Fruit fly (Drosophila melanogaster) whole organism, embryonic: ENCODE results near the gene Ubi-p5E.

Experiments used
- CG10959 ChIP-seq: fragments of 200-800 bp; sonication (Bioruptor generic); IDR thresholded peaks from 2 replicates; pipeline ENCODE4 v1.3.6; 2022; ENCODE audit warnings: missing biosample characterization, missing genetic modification characterization
- CG11456 ChIP-seq: fragments of 200-800 bp; sonication (Bioruptor generic); IDR thresholded peaks from 3 replicates; pipeline ENCODE4 v1.3.6; 2022; ENCODE audit warnings: missing biosample characterization, missing genetic modification characterization
- CG13775 ChIP-seq: fragments of 200-800 bp; sonication (Bioruptor generic); optimal IDR thresholded peaks from 3 replicates; lab custom pipeline; 2017; ENCODE audit warnings: missing biosample characterization, mild to moderate bottlenecking, missing genetic modification characterization
- CG14014 ChIP-seq: fragments of 200-800 bp; sonication (Bioruptor generic); IDR thresholded peaks from 2 replicates; pipeline ENCODE4 v1.3.6; 2022; ENCODE audit warnings: missing biosample characterization, missing genetic modification characterization
- CG1602 ChIP-seq: fragments of 200-800 bp; sonication (Bioruptor generic); optimal IDR thresholded peaks from 3 replicates; lab custom pipeline; 2016; ENCODE audit warnings: missing biosample characterization, missing genetic modification characterization
- CG16863 ChIP-seq: fragments of 200-800 bp; sonication (Bioruptor generic); optimal IDR thresholded peaks from 3 replicates; lab custom pipeline; 2016; ENCODE audit warnings: missing biosample characterization, missing genetic modification characterization
- CG18011 ChIP-seq: fragments of 200-800 bp; sonication (Bioruptor generic); optimal IDR thresholded peaks from 2 replicates; lab custom pipeline; 2017; ENCODE audit warnings: missing biosample characterization, missing genetic modification characterization, mild to moderate bottlenecking, moderate library complexity, missing genotype
- CG2199 ChIP-seq: fragments of 200-800 bp; sonication (Bioruptor generic); IDR thresholded peaks from 3 replicates; pipeline ENCODE4 v1.3.6; 2022; ENCODE audit warnings: missing biosample characterization, missing genetic modification characterization
- CG30020 ChIP-seq: fragments of 200-800 bp; optimal IDR thresholded peaks from 2 replicates; lab custom pipeline; 2019; ENCODE audit warnings: missing biosample characterization, mild to moderate bottlenecking, missing genetic modification characterization, moderate library complexity
- CG30403 ChIP-seq: fragments of 200-800 bp; sonication (Bioruptor generic); optimal IDR thresholded peaks from 3 replicates; lab custom pipeline; 2016; ENCODE audit warnings: missing biosample characterization, missing genetic modification characterization
- CG34376 ChIP-seq: fragments of 200-800 bp; sonication (Bioruptor generic); optimal IDR thresholded peaks from 2 replicates; lab custom pipeline; 2018; ENCODE audit warnings: missing biosample characterization, mild to moderate bottlenecking, missing genetic modification characterization
- CG4424 ChIP-seq: fragments of 200-800 bp; sonication (Bioruptor generic); optimal IDR thresholded peaks from 3 replicates; lab custom pipeline; 2016; ENCODE audit warnings: missing biosample characterization, missing genetic modification characterization
- CG5180 ChIP-seq: fragments of 200-800 bp; sonication (Bioruptor generic); optimal IDR thresholded peaks from 3 replicates; lab custom pipeline; 2017; ENCODE audit warnings: missing biosample characterization, missing genetic modification characterization, mild to moderate bottlenecking, moderate library complexity, missing genetic modification reagents
- CG6683 ChIP-seq: fragments of 200-800 bp; sonication (Bioruptor generic); optimal IDR thresholded peaks from 2 replicates; lab custom pipeline; 2017; ENCODE audit warnings: missing biosample characterization, mild to moderate bottlenecking, missing genetic modification characterization, missing genetic modification reagents
- CG6854 ChIP-seq: fragments of 200-800 bp; sonication (Bioruptor generic); optimal IDR thresholded peaks from 3 replicates; lab custom pipeline; 2017; ENCODE audit warnings: missing biosample characterization, mild to moderate bottlenecking, missing genetic modification characterization
- CG7372 ChIP-seq: fragments of 200-800 bp; sonication (Bioruptor generic); IDR thresholded peaks from 2 replicates; pipeline ENCODE4 v1.3.6; 2022; ENCODE audit warnings: missing biosample characterization, missing genetic modification characterization
- CG7786 ChIP-seq: fragments of 200-800 bp; sonication (Bioruptor generic); optimal IDR thresholded peaks from 2 replicates; lab custom pipeline; 2016; ENCODE audit warnings: missing biosample characterization, missing genetic modification characterization
- CG8359 ChIP-seq: fragments of 200-800 bp; sonication (Bioruptor generic); optimal IDR thresholded peaks from 2 replicates; lab custom pipeline; 2017; ENCODE audit warnings: missing biosample characterization, mild to moderate bottlenecking, missing genetic modification characterization, borderline replicate concordance
- Dad ChIP-seq: fragments of 200-800 bp; sonication (Bioruptor generic); optimal IDR thresholded peaks from 3 replicates; lab custom pipeline; 2016; ENCODE audit warnings: missing biosample characterization, missing genetic modification characterization
- E2f1 ChIP-seq: fragments of 200-800 bp; sonication (Bioruptor generic); IDR thresholded peaks from 2 replicates; pipeline ENCODE4 v1.3.6; 2022; ENCODE audit warnings: missing biosample characterization, missing genetic modification characterization
- Elba2 ChIP-seq: fragments of 200-800 bp; sonication (Bioruptor generic); optimal IDR thresholded peaks from 3 replicates; lab custom pipeline; 2016; ENCODE audit warnings: missing biosample characterization, missing genetic modification characterization
- Fer1 ChIP-seq: fragments of 200-800 bp; sonication (Bioruptor generic); optimal IDR thresholded peaks from 2 replicates; lab custom pipeline; 2017; ENCODE audit warnings: missing biosample characterization, mild to moderate bottlenecking, missing genetic modification characterization
- Hr3 ChIP-seq: fragments of 200-800 bp; sonication (Bioruptor generic); optimal IDR thresholded peaks from 3 replicates; lab custom pipeline; 2016; ENCODE audit warnings: missing biosample characterization, missing genetic modification characterization
- Myb ChIP-seq: fragments of 200-800 bp; sonication (Bioruptor generic); optimal IDR thresholded peaks from 2 replicates; lab custom pipeline; 2016; ENCODE audit warnings: missing biosample characterization, missing genetic modification characterization
- Opbp ChIP-seq: fragments of 200-800 bp; sonication (Bioruptor generic); IDR thresholded peaks from 3 replicates; pipeline ENCODE4 v1.3.6; 2022; ENCODE audit warnings: missing biosample characterization, missing genetic modification characterization; ENCODE audit not compliant: partially characterized antibody
- Pdp1 ChIP-seq, 2 experiments: fragments of 200-800 bp; sonication (Bioruptor generic); optimal IDR thresholded peaks; 3 replicates each; lab custom pipeline; 2016; ENCODE audit warnings: missing biosample characterization in 2 of 2, missing genetic modification characterization in 2 of 2, mild to moderate bottlenecking in 1 of 2, moderate library complexity in 1 of 2
- Six4 ChIP-seq: fragments of 200-800 bp; sonication (Bioruptor generic); optimal IDR thresholded peaks from 2 replicates; lab custom pipeline; 2016; ENCODE audit warnings: missing biosample characterization, missing genetic modification characterization
- Taf1 ChIP-seq: fragments of 200-800 bp; sonication (Bioruptor generic); IDR thresholded peaks from 2 replicates; pipeline ENCODE4 v1.3.6; 2022; ENCODE audit warnings: missing biosample characterization, missing genetic modification characterization
- Usf ChIP-seq: fragments of 200-800 bp; sonication (Bioruptor generic); optimal IDR thresholded peaks from 2 replicates; lab custom pipeline; 2017; ENCODE audit warnings: missing genotype, missing biosample characterization, missing genetic modification characterization
- Xbp1 ChIP-seq: fragments of 200-800 bp; sonication (Bioruptor generic); optimal IDR thresholded peaks from 3 replicates; lab custom pipeline; 2016; ENCODE audit warnings: missing biosample characterization, mild to moderate bottlenecking, missing genetic modification characterization
- ab ChIP-seq: fragments of 200-800 bp; sonication (Bioruptor generic); optimal IDR thresholded peaks from 2 replicates; lab custom pipeline; 2016; ENCODE audit warnings: missing biosample characterization, missing genetic modification characterization
- abd-A ChIP-seq: fragments of 200-800 bp; sonication (Bioruptor generic); optimal IDR thresholded peaks from 3 replicates; lab custom pipeline; 2019; ENCODE audit warnings: missing biosample characterization, mild to moderate bottlenecking, missing genetic modification characterization, moderate library complexity
- br ChIP-seq: fragments of >200 bp; optimal IDR thresholded peaks from 2 replicates; lab custom pipeline; 2017
- da ChIP-seq: fragments of 200-800 bp; sonication (Bioruptor generic); optimal IDR thresholded peaks from 2 replicates; lab custom pipeline; 2016; ENCODE audit warnings: missing biosample characterization, missing genetic modification characterization
- dm ChIP-seq: fragments of 200-800 bp; sonication (Bioruptor generic); optimal IDR thresholded peaks from 3 replicates; lab custom pipeline; 2016; ENCODE audit warnings: missing biosample characterization, missing genetic modification characterization
- esg ChIP-seq: fragments of 200-800 bp; sonication (Bioruptor generic); conservative IDR thresholded peaks from 2 replicates; pipeline ENCODE4 v1.3.6; 2022; ENCODE audit warnings: missing biosample characterization, missing genetic modification characterization
- fru ChIP-seq: fragments of >200 bp; optimal IDR thresholded peaks from 2 replicates; lab custom pipeline; 2017
- grau ChIP-seq: fragments of 200-800 bp; optimal IDR thresholded peaks from 3 replicates; lab custom pipeline; 2019; ENCODE audit warnings: missing biosample characterization, mild to moderate bottlenecking, missing genetic modification characterization, moderate library complexity
- gro ChIP-seq: fragments of 200-800 bp; sonication (Bioruptor generic); optimal IDR thresholded peaks from 2 replicates; lab custom pipeline; 2016; ENCODE audit warnings: missing biosample characterization, missing genetic modification characterization
- ind ChIP-seq: fragments of 200-800 bp; sonication (Bioruptor generic); optimal IDR thresholded peaks from 3 replicates; lab custom pipeline; 2016; ENCODE audit warnings: missing biosample characterization, missing genetic modification characterization
- jigr1 ChIP-seq: fragments of 200-800 bp; sonication (Bioruptor generic); IDR thresholded peaks from 3 replicates; pipeline ENCODE4 v1.3.6; 2022; ENCODE audit warnings: missing biosample characterization, missing genetic modification characterization
- lmd ChIP-seq: fragments of 200-800 bp; sonication (Bioruptor generic); IDR thresholded peaks from 2 replicates; pipeline ENCODE4 v1.3.6; 2022; ENCODE audit warnings: missing biosample characterization, missing genetic modification characterization
- p53 ChIP-seq: fragments of 200-800 bp; sonication (Bioruptor generic); optimal IDR thresholded peaks from 2 replicates; lab custom pipeline; 2016; ENCODE audit warnings: missing biosample characterization, missing genetic modification characterization
- pb ChIP-seq: fragments of 200-800 bp; sonication (Bioruptor generic); optimal IDR thresholded peaks from 3 replicates; lab custom pipeline; 2016; ENCODE audit warnings: missing biosample characterization, missing genetic modification characterization
- pho ChIP-seq: fragments of 200-800 bp; sonication (Bioruptor generic); optimal IDR thresholded peaks from 2 replicates; lab custom pipeline; 2016; ENCODE audit warnings: missing biosample characterization, missing genetic modification characterization
- pros ChIP-seq: fragments of 200-800 bp; sonication (Bioruptor generic); optimal IDR thresholded peaks from 3 replicates; lab custom pipeline; 2019; ENCODE audit warnings: missing biosample characterization, mild to moderate bottlenecking, missing genetic modification characterization, moderate library complexity
- scrt ChIP-seq: fragments of 200-800 bp; sonication (Bioruptor generic); optimal IDR thresholded peaks from 2 replicates; lab custom pipeline; 2018; ENCODE audit warnings: missing biosample characterization, mild to moderate bottlenecking, missing genetic modification characterization, moderate library complexity
- sim ChIP-seq: fragments of 200-800 bp; sonication (Bioruptor generic); IDR thresholded peaks from 2 replicates; pipeline ENCODE4 v1.3.6; 2022; ENCODE audit warnings: missing biosample characterization, missing genetic modification characterization
- tgo ChIP-seq: fragments of 200-800 bp; sonication (Bioruptor generic); IDR thresholded peaks from 3 replicates; pipeline ENCODE4 v1.3.6; 2022; ENCODE audit warnings: missing biosample characterization, missing genetic modification characterization
- toy ChIP-seq: fragments of 200-800 bp; sonication (Bioruptor generic); IDR thresholded peaks from 2 replicates; pipeline ENCODE4 v1.3.6; 2022; ENCODE audit warnings: missing biosample characterization, missing genetic modification characterization
- tup ChIP-seq: fragments of 200-800 bp; sonication (Bioruptor generic); optimal IDR thresholded peaks from 2 replicates; lab custom pipeline; 2016; ENCODE audit warnings: missing biosample characterization, mild to moderate bottlenecking, missing genetic modification characterization, moderate library complexity
- zfh2 ChIP-seq: fragments of 200-800 bp; sonication (Bioruptor generic); optimal IDR thresholded peaks from 2 replicates; lab custom pipeline; 2016; ENCODE audit warnings: missing biosample characterization, missing genetic modification characterization

Gene Ubi-p5E

dm6 chrX:6263614-6264130 is 15.8 kb downstream of the Ubi-p5E start (continued):
- TF ChIP-seq CG30020 (tag; lab: Kevin White, UChicago): peak; percentile 31
- TF ChIP-seq fru (lab: Kevin White, UChicago): no peak
- peak; percentile 47 to 56 for TF ChIP-seq Pdp1 (GFP tag; optimal IDR thresholded peaks at IDR 0.05; lab: Kevin White, UChicago)
- TF ChIP-seq CG8359 (GFP tag; lab: Kevin White, UChicago): peak; percentile 40
- no peak for TF ChIP-seq Taf1 (GFP tag; lab: Robert Waterston, UW)
- TF ChIP-seq br (lab: Kevin White, UChicago): no peak
- peak; percentile 79 for TF ChIP-seq CG6683 (GFP tag; lab: Kevin White, UChicago)
- peak; percentile 92 for TF ChIP-seq Fer1 (GFP tag; lab: Kevin White, UChicago)
- TF ChIP-seq CG14014 (GFP tag; lab: Robert Waterston, UW): peak; percentile 62
- TF ChIP-seq sim: no peak
- TF ChIP-seq tup (GFP tag; lab: Kevin White, UChicago): peak; percentile 20
- TF ChIP-seq CG13775 (GFP tag; lab: Kevin White, UChicago): peak; percentile 70
- peak; percentile 16 for TF ChIP-seq CG1602 (GFP tag; lab: Kevin White, UChicago)
- peak; percentile 83 for TF ChIP-seq CG6854 (GFP tag; lab: Kevin White, UChicago)
- TF ChIP-seq pb (GFP tag; lab: Kevin White, UChicago): peak; percentile 40
- TF ChIP-seq pho: peak; percentile 48
- TF ChIP-seq lmd: peak; percentile 77
- peak; percentile 35 for TF ChIP-seq CG16863 (GFP tag; lab: Kevin White, UChicago)
- TF ChIP-seq p53 (GFP tag; lab: Kevin White, UChicago): no peak
- no peak for TF ChIP-seq ab (GFP tag; lab: Kevin White, UChicago)
- peak; percentile 51 for TF ChIP-seq abd-A (tag; lab: Kevin White, UChicago)
- TF ChIP-seq Hr3 (GFP tag; lab: Kevin White, UChicago): peak; percentile 48
- TF ChIP-seq ind (GFP tag; lab: Kevin White, UChicago): peak; percentile 73
- no peak for TF ChIP-seq CG2199
- peak; percentile 58; the same call in 2 of the 3 replicates for TF ChIP-seq tgo
- 0 out of 2 replicates have a peak, but pooled peaks have one; percentile 6 for TF ChIP-seq toy (GFP tag; lab: Robert Waterston, UW)
- peak; percentile 58 for TF ChIP-seq gro
- TF ChIP-seq CG34376 (GFP tag; lab: Kevin White, UChicago): peak; percentile 84
- peak; percentile 46 for TF ChIP-seq Six4
- peak; percentile 5 for TF ChIP-seq dm (GFP tag; lab: Kevin White, UChicago)
- TF ChIP-seq CG11456 (GFP tag; lab: Robert Waterston, UW): peak; percentile 71; the same call in 1 of the 3 replicates
- 0 out of 3 replicates have a peak, but pooled peaks have one; percentile 20 for TF ChIP-seq jigr1 (GFP tag; lab: Robert Waterston, UW)
- TF ChIP-seq Xbp1: peak; percentile 60
- TF ChIP-seq zfh2 (GFP tag; lab: Kevin White, UChicago): peak; percentile 37
- no peak for TF ChIP-seq E2f1 (GFP tag; lab: Robert Waterston, UW)
- TF ChIP-seq scrt (GFP tag; lab: Kevin White, UChicago): peak; percentile 80
- TF ChIP-seq CG5180 (GFP tag; lab: Kevin White, UChicago): peak; percentile 76
- no peak for TF ChIP-seq Dad
- TF ChIP-seq esg (GFP tag; lab: Robert Waterston, UW): peak; percentile 71
- TF ChIP-seq grau (tag; lab: Kevin White, UChicago): peak; percentile 83
- TF ChIP-seq CG7372: peak; percentile 54; the same call in 1 of the 2 replicates
- peak; percentile 34 for TF ChIP-seq Usf (GFP tag; lab: Kevin White, UChicago)
- no peak for TF ChIP-seq Elba2
- TF ChIP-seq da: no peak
- TF ChIP-seq CG7786 (GFP tag; lab: Kevin White, UChicago): peak; percentile 60
- no peak for TF ChIP-seq pros
- peak; percentile 45 for TF ChIP-seq CG18011
- TF ChIP-seq CG10959: no peak
- no peak for TF ChIP-seq Myb (GFP tag; lab: Kevin White, UChicago)
- TF ChIP-seq Opbp (GFP tag; lab: Robert Waterston, UW): no peak
- peak; percentile 61 for TF ChIP-seq CG4424 (GFP tag; lab: Kevin White, UChicago)
- TF ChIP-seq CG30403 (GFP tag; lab: Kevin White, UChicago): peak; percentile 77
